Worm (Caenorhabditis elegans) whole organism, young adult: ENCODE measurements around the gene W03D2.9.
A peak's percentile ranks its signal among the peaks of the same experiment; 100 is the strongest.

Experiments used
- F23B12.7 ChIP-seq: sonication (generic microtip); optimal IDR thresholded peaks from 2 replicates; lab custom pipeline; 2017; ENCODE audit warnings: missing genetic modification characterization, mild to moderate bottlenecking, missing compliant biosample characterization, antibody characterized with exemption, moderate library complexity; ENCODE audit not compliant: insufficient read depth
- F33H1.4 ChIP-seq: fragments of 200-800 bp; sonication (Bioruptor generic); IDR thresholded peaks from 2 replicates; pipeline ENCODE4 v1.3.6; 2022; ENCODE audit warnings: missing genetic modification reagents, missing genetic modification characterization, missing compliant biosample characterization
- F49E8.2 ChIP-seq: sonication (generic microtip); optimal IDR thresholded peaks from 3 replicates; lab custom pipeline; 2017; ENCODE audit warnings: missing genetic modification characterization, mild to moderate bottlenecking, missing compliant biosample characterization, antibody characterized with exemption, moderate library complexity; ENCODE audit not compliant: insufficient read depth
- F57A8.1 ChIP-seq: fragments of 200-800 bp; sonication (Bioruptor generic); optimal IDR thresholded peaks from 2 replicates; lab custom pipeline; 2018; ENCODE audit warnings: mild to moderate bottlenecking, missing genetic modification characterization, moderate library complexity, missing compliant biosample characterization
- K11D2.4 ChIP-seq: fragments of 200-800 bp; sonication (Bioruptor generic); IDR thresholded peaks from 2 replicates; pipeline ENCODE4 v1.3.6; 2022; ENCODE audit warnings: missing genetic modification reagents, missing genetic modification characterization, missing compliant biosample characterization
- Y56A3A.18 ChIP-seq: fragments of 200-800 bp; sonication (Bioruptor generic); IDR thresholded peaks from 2 replicates; pipeline ENCODE4 v1.3.6; 2022; ENCODE audit warnings: missing genetic modification reagents, missing genetic modification characterization, missing compliant biosample characterization
- Y79H2A.3 ChIP-seq: fragments of 200-800 bp; sonication (Bioruptor generic); conservative IDR thresholded peaks from 2 replicates; pipeline ENCODE4 v1.3.6; 2022; ENCODE audit warnings: missing genetic modification reagents, missing genetic modification characterization, missing compliant biosample characterization
- aptf-2 ChIP-seq: fragments of 200-800 bp; sonication (Bioruptor generic); conservative IDR thresholded peaks from 2 replicates; pipeline ENCODE4 v1.3.6; 2022; ENCODE audit warnings: missing genetic modification reagents, missing genetic modification characterization, missing compliant biosample characterization
- athp-1 ChIP-seq: sonication (generic microtip); optimal IDR thresholded peaks from 2 replicates; lab custom pipeline; 2017; ENCODE audit warnings: mild to moderate bottlenecking, missing genetic modification characterization, missing compliant biosample characterization
- cebp-1 ChIP-seq, 2 experiments: fragments of 200-800 bp in 1 of 2; sonication (Bioruptor generic) in 1 of 2; sonication (generic microtip) in 1 of 2; IDR thresholded peaks in 1 of 2; optimal IDR thresholded peaks in 1 of 2; 2 replicates each; pipeline versions ENCODE4 v1.3.6 to Lab custom; 2017 to 2022; ENCODE audit warnings: missing compliant biosample characterization in 2 of 2, missing genetic modification characterization in 2 of 2, mild to moderate bottlenecking in 1 of 2, missing genetic modification reagents in 1 of 2, moderate library complexity in 1 of 2
- ceh-58 ChIP-seq: fragments of 200-800 bp; sonication (Bioruptor generic); IDR thresholded peaks from 2 replicates; pipeline ENCODE4 v1.3.6; 2022; ENCODE audit warnings: missing genetic modification characterization, missing compliant biosample characterization
- dpl-1 ChIP-seq: fragments of 150-350 bp; optimal IDR thresholded peaks from 2 replicates; lab custom pipeline; 2014; ENCODE audit warnings: missing biosample characterization, missing genetic modification reagents, missing genetic modification characterization
- efl-1 ChIP-seq: fragments of 150-350 bp; optimal IDR thresholded peaks from 2 replicates; lab custom pipeline; 2014; ENCODE audit warnings: missing biosample characterization, missing genetic modification reagents, missing genetic modification characterization
- egrh-3 ChIP-seq: fragments of 200-800 bp; sonication (Bioruptor generic); IDR thresholded peaks from 2 replicates; pipeline ENCODE4 v1.3.6; 2022; ENCODE audit warnings: missing genetic modification reagents, missing genetic modification characterization, missing compliant biosample characterization
- him-1 ChIP-seq: sonication (generic microtip); optimal IDR thresholded peaks from 2 replicates; lab custom pipeline; 2016; ENCODE audit warnings: missing genotype, missing genetic modification reagents, missing genetic modification characterization, missing compliant biosample characterization
- hmg-1.2 ChIP-seq: fragments of 200-800 bp; sonication (Bioruptor generic); IDR thresholded peaks from 2 replicates; pipeline ENCODE4 v1.3.6; 2022; ENCODE audit warnings: missing genetic modification reagents, missing genetic modification characterization, missing compliant biosample characterization
- hrde-1 ChIP-seq: sonication (generic microtip); optimal IDR thresholded peaks from 2 replicates; lab custom pipeline; 2016; ENCODE audit warnings: missing genetic modification characterization, mild to moderate bottlenecking, missing compliant biosample characterization, moderate library complexity, missing genotype, missing genetic modification reagents, borderline replicate concordance
- lin-26 ChIP-seq: fragments of 200-800 bp; sonication (Bioruptor generic); IDR thresholded peaks from 2 replicates; pipeline ENCODE4 v1.3.6; 2022; ENCODE audit warnings: missing genetic modification reagents, missing genetic modification characterization, missing compliant biosample characterization
- lin-35 ChIP-seq, 3 experiments: fragments of 150-350 bp in 2 of 3; sonication (generic microtip) in 1 of 3; optimal IDR thresholded peaks; 2 replicates each; lab custom pipeline; 2014 to 2018; ENCODE audit warnings: missing biosample characterization in 3 of 3, missing genetic modification characterization in 3 of 3, missing genetic modification reagents in 3 of 3
- lsl-1 ChIP-seq: fragments of 200-800 bp; sonication (Bioruptor generic); optimal IDR thresholded peaks from 2 replicates; lab custom pipeline; 2018; ENCODE audit warnings: mild to moderate bottlenecking, missing genetic modification characterization, moderate library complexity, missing compliant biosample characterization
- mcd-1 ChIP-seq: fragments of 200-800 bp; sonication (Bioruptor generic); IDR thresholded peaks from 2 replicates; pipeline ENCODE4 v1.3.6; 2022; ENCODE audit warnings: missing genetic modification reagents, missing genetic modification characterization, missing compliant biosample characterization
- nfya-2 ChIP-seq: fragments of 200-800 bp; sonication (Bioruptor generic); IDR thresholded peaks from 2 replicates; pipeline ENCODE4 v1.3.6; 2022; ENCODE audit warnings: missing genetic modification reagents, missing genetic modification characterization, missing compliant biosample characterization
- nhr-179 ChIP-seq: sonication (generic microtip); optimal IDR thresholded peaks from 2 replicates; lab custom pipeline; 2016; ENCODE audit warnings: mild to moderate bottlenecking, missing genetic modification characterization, missing compliant biosample characterization
- nhr-80 ChIP-seq: sonication (generic microtip); optimal IDR thresholded peaks from 2 replicates; lab custom pipeline; 2016; ENCODE audit warnings: missing genetic modification characterization, missing compliant biosample characterization
- nhr-90 ChIP-seq: sonication (generic microtip); optimal IDR thresholded peaks from 2 replicates; lab custom pipeline; 2016; ENCODE audit warnings: missing genotype, mild to moderate bottlenecking, missing genetic modification characterization, missing compliant biosample characterization
- pbrm-1 ChIP-seq: fragments of 200-800 bp; sonication (Bioruptor generic); IDR thresholded peaks from 2 replicates; pipeline ENCODE4 v1.3.6; 2022; ENCODE audit warnings: missing genetic modification reagents, missing genetic modification characterization, missing compliant biosample characterization
- rpc-1 ChIP-seq, 2 experiments: fragments of 150-350 bp in 1 of 2; sonication (generic microtip) in 1 of 2; optimal IDR thresholded peaks; 2 replicates each; lab custom pipeline; 2014 to 2018; ENCODE audit warnings: missing biosample characterization in 1 of 2, missing genetic modification characterization in 1 of 2, missing genetic modification reagents in 1 of 2, missing genotype in 1 of 2
- sea-2 ChIP-seq: fragments of 200-800 bp; sonication (Bioruptor generic); IDR thresholded peaks from 2 replicates; pipeline ENCODE4 v1.3.6; 2022; ENCODE audit warnings: missing genetic modification characterization, missing compliant biosample characterization
- snpc-1.3 ChIP-seq: sonication (generic microtip); optimal IDR thresholded peaks from 2 replicates; lab custom pipeline; 2017; ENCODE audit warnings: missing genetic modification characterization, mild to moderate bottlenecking, missing compliant biosample characterization, antibody characterized with exemption, moderate library complexity, missing genotype, missing genetic modification reagents; ENCODE audit not compliant: insufficient read depth
- snpc-4 ChIP-seq, 5 experiments: fragments of 150-350 bp in 1 of 5; sonication (generic microtip) in 4 of 5; optimal IDR thresholded peaks; 2 replicates each; lab custom pipeline; 2014 to 2018; ENCODE audit warnings: missing genetic modification characterization in 5 of 5, missing biosample characterization in 3 of 5, antibody characterized with exemption in 2 of 5, mild to moderate bottlenecking in 2 of 5, missing compliant biosample characterization in 2 of 5, missing genotype in 2 of 5, moderate library complexity in 2 of 5, missing genetic modification reagents in 1 of 5
- sptf-2 ChIP-seq: fragments of 200-800 bp; sonication (Bioruptor generic); optimal IDR thresholded peaks from 2 replicates; lab custom pipeline; 2018; ENCODE audit warnings: mild to moderate bottlenecking, missing genetic modification characterization, missing compliant biosample characterization
- tlf-1 ChIP-seq: fragments of 200-800 bp; sonication (Bioruptor generic); optimal IDR thresholded peaks from 2 replicates; lab custom pipeline; 2018; ENCODE audit warnings: mild to moderate bottlenecking, missing genetic modification characterization, missing compliant biosample characterization
- zfh-2 ChIP-seq: fragments of 200-800 bp; sonication (Bioruptor generic); conservative IDR thresholded peaks from 2 replicates; pipeline ENCODE4 v1.3.6; 2022; ENCODE audit warnings: missing genetic modification reagents, missing genetic modification characterization, missing compliant biosample characterization
- ztf-18 ChIP-seq: sonication (generic microtip); optimal IDR thresholded peaks from 2 replicates; lab custom pipeline; 2016; ENCODE audit warnings: missing genotype, mild to moderate bottlenecking, missing genetic modification characterization, missing compliant biosample characterization

The W03D2.9 gene

ce11 chrIV:4093087-4093486 is 18.6 kb upstream of the W03D2.9 start (continued):
- TF ChIP-seq nhr-80 (peak; percentile 48), F57A8.1 (GFP tag; lab: Kevin White, UChicago) (no peak), sptf-2 (no peak), dpl-1 (GFP tag; lab: Kevin White, UChicago) (no peak), ztf-18 (peak; percentile 0), him-1 (tag; lab: Kevin White, UChicago) (no peak), F23B12.7 (tag; lab: Kevin White, UChicago) (no peak), hmg-1.2 (peak; percentile 92), K11D2.4 (GFP tag; lab: Robert Waterston, UW) (no peak), rpc-1 (optimal IDR thresholded peaks at IDR 0.05; lab: Kevin White, UChicago) (no peak), rpc-1 (tag; optimal IDR thresholded peaks at IDR 0.05; lab: Kevin White, UChicago) (no peak), nhr-179 (tag; lab: Kevin White, UChicago) (no peak), cebp-1 (GFP tag; IDR thresholded peaks at IDR 0.05; lab: Robert Waterston, UW) (no peak), cebp-1 (tag; optimal IDR thresholded peaks at IDR 0.05; lab: Kevin White, UChicago) (peak; percentile 84), snpc-1.3 (tag; lab: Kevin White, UChicago) (no peak), lin-35 (GFP tag; optimal IDR thresholded peaks at IDR 0.05; lab: Kevin White, UChicago) (peak in 1 of 3 experiments; percentile 37)
- TF ChIP-seq, all 124 proteins: peak for 24

- TF ChIP-seq Y56A3A.18 (GFP tag; lab: Robert Waterston, UW) (no peak), mcd-1 (0 out of 2 replicates have a peak, but pooled peaks have one; percentile 9), ceh-58 (GFP tag; lab: Robert Waterston, UW) (no peak), lsl-1 (peak; percentile 5), snpc-4 (GFP tag; optimal IDR thresholded peaks at IDR 0.05; lab: Kevin White, UChicago) (no peak), snpc-4 (tag; optimal IDR thresholded peaks at IDR 0.05; lab: Kevin White, UChicago) (peak in 1 of 4 experiments; percentile 9), athp-1 (peak; percentile 93), aptf-2 (GFP tag; lab: Robert Waterston, UW) (no peak), pbrm-1 (GFP tag; lab: Robert Waterston, UW) (no peak), F23B12.7 (tag; lab: Kevin White, UChicago) (peak; percentile 1), F33H1.4 (GFP tag; lab: Robert Waterston, UW) (0 out of 2 replicates have a peak, but pooled peaks have one; percentile 13), zfh-2 (no peak), F49E8.2 (tag; lab: Kevin White, UChicago) (no peak), efl-1 (GFP tag; lab: Kevin White, UChicago) (peak; percentile 21)
Measured at ce11 chrIV:4085787-4086262, 11.3 kb upstream of the W03D2.9 start, which contains the start of gene C35B1.2. TSS of gene C35B1.2 (plus strand) at chrIV:4086212.

DNA sequence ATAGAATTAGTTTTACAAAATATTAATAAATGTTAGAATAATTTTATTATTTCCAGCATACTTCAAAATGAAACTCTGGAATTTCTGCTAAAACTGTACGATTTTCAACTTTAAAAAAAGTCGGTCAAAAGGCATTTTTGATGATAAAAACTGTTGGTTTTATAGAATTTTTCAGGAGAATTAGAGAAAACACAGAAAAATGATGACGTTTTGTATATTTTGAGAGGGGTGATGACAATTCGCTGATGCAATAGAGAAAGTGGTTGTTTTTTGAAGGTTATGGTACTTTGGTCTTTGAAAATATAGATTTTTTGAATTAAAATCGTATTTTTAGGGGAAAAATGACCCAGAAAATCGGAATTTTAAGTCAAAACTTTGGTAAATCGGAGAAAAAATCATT is 10.5 kb upstream of the W03D2.9 start:
- TF ChIP-seq cebp-1 (GFP tag; IDR thresholded peaks at IDR 0.05; lab: Robert Waterston, UW), result no peak
- peak; percentile 10 for TF ChIP-seq cebp-1 (tag; optimal IDR thresholded peaks at IDR 0.05; lab: Kevin White, UChicago)
- no peak for TF ChIP-seq nhr-179 (tag; lab: Kevin White, UChicago)
- TF ChIP-seq nhr-80, result peak; percentile 38
- TF ChIP-seq F23B12.7 (tag; lab: Kevin White, UChicago), result peak; percentile 60
- TF ChIP-seq tlf-1 (GFP tag; lab: Kevin White, UChicago), result no peak
- no peak for TF ChIP-seq hrde-1 (tag; lab: Kevin White, UChicago)

DNA sequence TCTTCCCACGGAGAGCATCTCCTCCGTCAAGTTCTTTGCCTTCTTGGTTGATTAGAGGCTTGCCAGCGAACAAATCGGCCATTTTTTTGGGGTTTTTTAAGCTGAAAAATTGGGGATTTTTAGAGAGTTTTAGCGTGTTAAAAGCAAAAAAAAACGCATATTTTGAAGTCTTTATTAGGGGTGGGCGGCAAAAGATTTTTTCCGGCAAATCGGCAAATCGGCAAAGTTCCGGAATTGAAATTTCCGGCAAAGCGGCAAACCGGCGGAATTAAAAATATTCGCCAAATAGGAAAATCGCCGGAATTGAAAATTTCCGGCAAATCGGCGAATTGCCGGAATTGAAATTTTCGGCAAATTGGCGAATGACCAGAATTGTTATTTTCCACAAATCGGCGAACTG is 9.6 kb upstream of the W03D2.9 start, which contains the start of gene C35B1.5:
C35B1.5 (minus strand) TSS at position 101 of the 400 bp plus-strand sequence.
- TF ChIP-seq nhr-80 (no peak), egrh-3 (GFP tag; lab: Robert Waterston, UW) (no peak), lin-26 (no peak), ceh-58 (GFP tag; lab: Robert Waterston, UW) (no peak), nhr-90 (tag; lab: Kevin White, UChicago) (no peak), nfya-2 (GFP tag; lab: Robert Waterston, UW) (no peak), Y79H2A.3 (GFP tag; lab: Robert Waterston, UW) (no peak), rpc-1 (optimal IDR thresholded peaks at IDR 0.05; lab: Kevin White, UChicago) (no peak), rpc-1 (tag; optimal IDR thresholded peaks at IDR 0.05; lab: Kevin White, UChicago) (no peak), sea-2 (GFP tag; lab: Robert Waterston, UW) (no peak)
